Fruit fly (Drosophila melanogaster): ENCODE data around the gene CG17650.

dm6 chr2L:1727162-1727825 is 31.6 kb downstream of the CG17650 start:
- TF ChIP-seq N (GFP tag; optimal IDR thresholded peaks at IDR 0.05) (no peak), Dfd (GFP tag; optimal IDR thresholded peaks at IDR 0.05) (no peak), CrebA (GFP tag; optimal IDR thresholded peaks at IDR 0.05; ENCODE audit: borderline replicate concordance) (no peak), rgr (GFP tag; optimal IDR thresholded peaks at IDR 0.05) (no peak), h (GFP tag; optimal IDR thresholded peaks at IDR 0.05) (no peak), Hr83 (GFP tag; optimal IDR thresholded peaks at IDR 0.05; ENCODE audit: poor library complexity, severe bottlenecking) (peak; percentile 30), CG32264 (GFP tag; optimal IDR thresholded peaks at IDR 0.05) (no peak), psq (GFP tag; optimal IDR thresholded peaks at IDR 0.05) (no peak), brk (GFP tag; optimal IDR thresholded peaks at IDR 0.05) (no peak), Hnf4 (GFP tag; optimal IDR thresholded peaks at IDR 0.05) (no peak)

All from whole organism, wandering third instar larva.